Worm (Caenorhabditis elegans): Measurements from ENCODE around the gene C08H9.15.

The C08H9.15 gene

DNA sequence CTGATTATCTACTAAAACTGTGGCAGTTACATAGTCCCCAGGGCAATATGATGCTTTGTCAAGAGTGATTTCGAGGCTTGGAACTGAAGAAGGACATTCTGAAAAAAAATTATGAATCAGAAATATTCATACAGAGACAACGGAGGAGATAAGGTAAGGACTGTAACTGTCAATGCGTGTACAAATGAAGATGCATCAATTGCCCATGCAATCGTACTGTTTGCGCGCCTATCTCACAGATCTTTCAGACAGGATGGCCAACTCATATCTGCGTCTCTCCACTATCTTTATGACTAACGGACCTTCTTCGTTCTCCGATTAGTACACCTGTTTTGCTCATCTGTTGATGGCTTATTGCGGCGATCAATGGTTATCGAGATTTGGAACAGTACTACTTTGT is 40.7 kb upstream of the C08H9.15 start, which contains the start of gene ZK938.11:
ZK938.11 (minus strand) TSS at position 101 of the 400 bp plus-strand sequence.
- TF ChIP-seq syd-9 (tag; optimal IDR thresholded peaks at IDR 0.05): no peak
- no peak for TF ChIP-seq unc-3 (GFP tag; conservative IDR thresholded peaks at IDR 0.05)
- TF ChIP-seq unc-3 (tag; optimal IDR thresholded peaks at IDR 0.05): no peak
- TF ChIP-seq T23F11.4 (GFP tag; optimal IDR thresholded peaks at IDR 0.05): no peak
- TF ChIP-seq C38D4.7 (GFP tag; optimal IDR thresholded peaks at IDR 0.05): no peak
- TF ChIP-seq ttx-3 (tag; optimal IDR thresholded peaks at IDR 0.05): no peak
- no peak for TF ChIP-seq lim-6 (tag; optimal IDR thresholded peaks at IDR 0.05)
- no peak for TF ChIP-seq gmeb-2 (tag; optimal IDR thresholded peaks at IDR 0.05)
- no peak for TF ChIP-seq unc-86 (tag; optimal IDR thresholded peaks at IDR 0.05)
- TF ChIP-seq sdc-2 (tag; optimal IDR thresholded peaks at IDR 0.05): no peak
- TF ChIP-seq ceh-48 (tag; optimal IDR thresholded peaks at IDR 0.05): no peak
- no peak for TF ChIP-seq ceh-2 (tag; optimal IDR thresholded peaks at IDR 0.05)
- TF ChIP-seq hlh-30 (tag; optimal IDR thresholded peaks at IDR 0.05; ENCODE audit: insufficient read depth): no peak
- no peak for TF ChIP-seq ceh-31 (tag; optimal IDR thresholded peaks at IDR 0.05)

DNA sequence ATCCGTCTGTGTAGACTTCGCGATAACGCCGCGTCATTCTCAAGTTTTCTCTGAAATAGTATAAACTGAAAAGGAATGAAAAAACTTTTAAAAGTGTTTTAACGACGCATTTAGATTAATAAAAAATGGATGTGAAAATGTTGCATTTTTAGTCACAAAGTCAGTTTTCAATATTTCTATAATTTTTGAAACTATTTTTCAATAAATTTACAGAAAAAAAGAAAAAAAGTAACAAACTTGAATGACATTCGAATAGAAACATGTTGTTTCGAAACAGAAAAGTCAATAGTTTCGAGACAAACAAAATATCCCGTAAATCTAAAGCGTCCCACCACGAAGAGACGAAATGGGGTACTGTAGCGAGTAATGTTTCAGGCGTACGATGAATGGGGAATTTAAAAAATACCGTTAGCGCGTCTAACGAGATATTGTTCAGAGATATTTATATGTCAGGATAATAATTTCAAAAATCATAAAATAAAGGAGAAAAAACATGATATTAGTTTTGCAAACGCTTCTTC is 38.9 kb upstream of the C08H9.15 start, which contains the start of gene rnh-1.2:
rnh-1.2 (minus strand) TSS at position 51 of the 521 bp plus-strand sequence.
- TF ChIP-seq F13H6.1 (tag; optimal IDR thresholded peaks at IDR 0.05) (no peak), sox-2 (GFP tag; IDR thresholded peaks at IDR 0.05) (no peak), madf-2 (tag; optimal IDR thresholded peaks at IDR 0.05) (no peak), dve-1 (tag; optimal IDR thresholded peaks at IDR 0.05) (no peak), Y22D7AL.16 (tag; optimal IDR thresholded peaks at IDR 0.05) (no peak), fkh-6 (tag; optimal IDR thresholded peaks at IDR 0.05) (no peak), lin-11 (tag; optimal IDR thresholded peaks at IDR 0.05) (no peak), hlh-6 (tag; optimal IDR thresholded peaks at IDR 0.05) (no peak), gmeb-2 (tag; optimal IDR thresholded peaks at IDR 0.05) (no peak), mec-3 (tag; optimal IDR thresholded peaks at IDR 0.05; ENCODE audit: borderline replicate concordance) (no peak), K02D7.2 (tag; optimal IDR thresholded peaks at IDR 0.05) (no peak), pha-2 (tag; optimal IDR thresholded peaks at IDR 0.05) (no peak), K09A11.1 (tag; optimal IDR thresholded peaks at IDR 0.05; ENCODE audit: insufficient read depth) (no peak), ceh-31 (tag; optimal IDR thresholded peaks at IDR 0.05) (no peak), lim-6 (tag; optimal IDR thresholded peaks at IDR 0.05) (no peak), pqm-1 (tag; optimal IDR thresholded peaks at IDR 0.05) (no peak), odd-2 (tag; optimal IDR thresholded peaks at IDR 0.05) (no peak), tbx-2 (tag; optimal IDR thresholded peaks at IDR 0.05) (no peak), ceh-34 (tag; optimal IDR thresholded peaks at IDR 0.05) (no peak)

DNA sequence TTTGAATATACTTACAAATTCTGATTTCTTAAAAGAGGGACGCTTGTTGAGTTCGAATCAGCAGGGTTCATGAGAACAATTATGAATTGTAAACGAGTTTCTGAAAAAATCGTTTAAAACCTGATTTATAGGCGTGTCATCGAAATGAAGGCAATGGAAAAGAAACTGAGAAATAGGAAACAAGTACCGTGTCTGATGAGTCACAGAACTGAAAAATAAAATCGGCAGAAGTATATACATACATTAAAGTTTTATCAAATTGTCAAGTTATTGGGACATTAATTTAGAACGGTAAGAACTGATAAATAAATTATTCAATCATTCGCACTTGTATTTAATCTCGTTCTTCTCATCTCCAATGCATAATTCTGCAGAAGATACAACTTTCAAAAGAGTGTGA is 35.8 kb upstream of the C08H9.15 start, which contains the start of gene chil-9:
chil-9 (minus strand) TSS at position 101 of the 400 bp plus-strand sequence.
- TF ChIP-seq ceh-48 (tag; optimal IDR thresholded peaks at IDR 0.05) (no peak), dmd-4 (tag; optimal IDR thresholded peaks at IDR 0.05; ENCODE audit: borderline replicate concordance) (no peak), pag-3 (tag; optimal IDR thresholded peaks at IDR 0.05; ENCODE audit: borderline replicate concordance) (no peak), ceh-22 (tag; optimal IDR thresholded peaks at IDR 0.05) (no peak), ceh-31 (tag; optimal IDR thresholded peaks at IDR 0.05) (no peak), K02D7.2 (tag; optimal IDR thresholded peaks at IDR 0.05) (no peak), pax-1 (tag; optimal IDR thresholded peaks at IDR 0.05) (no peak), che-1 (tag; optimal IDR thresholded peaks at IDR 0.05) (no peak), hlh-15 (tag; optimal IDR thresholded peaks at IDR 0.05) (no peak), sox-4 (tag; optimal IDR thresholded peaks at IDR 0.05) (no peak), ceh-9 (tag; optimal IDR thresholded peaks at IDR 0.05) (no peak), hlh-8 (tag; optimal IDR thresholded peaks at IDR 0.05) (no peak), unc-42 (tag; optimal IDR thresholded peaks at IDR 0.05) (no peak), ahr-1 (tag; optimal IDR thresholded peaks at IDR 0.05) (no peak)
